Fruit fly (Drosophila melanogaster) whole organism, wandering third instar larva: Measurements from ENCODE around the gene CG11656.

Source experiments
- CG32264 ChIP-seq: fragments of 200-800 bp; sonication (Bioruptor generic); optimal IDR thresholded peaks from 2 replicates; lab custom pipeline; 2016; ENCODE audit warnings: missing biosample characterization, missing genetic modification characterization
- CG9705 ChIP-seq: fragments of 200-800 bp; sonication (Bioruptor generic); optimal IDR thresholded peaks from 2 replicates; lab custom pipeline; 2018; ENCODE audit warnings: missing biosample characterization, mild to moderate bottlenecking, missing genetic modification characterization
- Dfd ChIP-seq: fragments of >200 bp; optimal IDR thresholded peaks from 2 replicates; lab custom pipeline; 2017; ENCODE audit warnings: missing biosample characterization, missing genetic modification characterization
- Hr78 ChIP-seq: fragments of >200 bp; optimal IDR thresholded peaks from 2 replicates; lab custom pipeline; 2017; ENCODE audit warnings: missing biosample characterization, missing genetic modification characterization
- Hr83 ChIP-seq: fragments of 200-300 bp; sonication (Bioruptor generic); optimal IDR thresholded peaks from 2 replicates; lab custom pipeline; 2016; ENCODE audit warnings: missing biosample characterization, mild to moderate bottlenecking, missing genetic modification characterization, moderate library complexity; ENCODE audit not compliant: poor library complexity, severe bottlenecking
- OdsH ChIP-seq: fragments of 200-800 bp; sonication (Bioruptor generic); optimal IDR thresholded peaks from 2 replicates; lab custom pipeline; 2016; ENCODE audit warnings: missing biosample characterization, mild to moderate bottlenecking, missing genetic modification characterization
- Rel ChIP-seq, 2 experiments: fragments of 200-800 bp; sonication (Bioruptor generic) in 1 of 2; optimal IDR thresholded peaks; 2 replicates in 1 of 2; 3 replicates in 1 of 2; lab custom pipeline; 2016 to 2019; ENCODE audit warnings: mild to moderate bottlenecking in 2 of 2, missing biosample characterization in 2 of 2, missing genetic modification characterization in 2 of 2, moderate library complexity in 1 of 2
- Sp1 ChIP-seq: fragments of 200-800 bp; sonication (Bioruptor generic); optimal IDR thresholded peaks from 3 replicates; lab custom pipeline; 2019; ENCODE audit warnings: missing biosample characterization, mild to moderate bottlenecking, missing genetic modification characterization, moderate library complexity
- dmrt93B ChIP-seq: fragments of 200-800 bp; sonication (Bioruptor generic); optimal IDR thresholded peaks from 2 replicates; lab custom pipeline; 2018; ENCODE audit warnings: missing biosample characterization, mild to moderate bottlenecking, missing genetic modification characterization
- dsf ChIP-seq: sonication (Bioruptor generic); optimal IDR thresholded peaks from 2 replicates; lab custom pipeline; 2016; ENCODE audit warnings: missing biosample characterization, missing genetic modification characterization, borderline replicate concordance
- psq ChIP-seq: fragments of 200-800 bp; sonication (Bioruptor generic); optimal IDR thresholded peaks from 3 replicates; lab custom pipeline; 2017; ENCODE audit warnings: missing biosample characterization, mild to moderate bottlenecking, missing genetic modification characterization, moderate library complexity
- tai ChIP-seq: sonication (Bioruptor generic); optimal IDR thresholded peaks from 2 replicates; lab custom pipeline; 2016; ENCODE audit warnings: missing biosample characterization, missing genetic modification characterization
- usp ChIP-seq: fragments of >200 bp; optimal IDR thresholded peaks from 2 replicates; lab custom pipeline; 2017; ENCODE audit warnings: missing biosample characterization, missing genetic modification characterization

DNA sequence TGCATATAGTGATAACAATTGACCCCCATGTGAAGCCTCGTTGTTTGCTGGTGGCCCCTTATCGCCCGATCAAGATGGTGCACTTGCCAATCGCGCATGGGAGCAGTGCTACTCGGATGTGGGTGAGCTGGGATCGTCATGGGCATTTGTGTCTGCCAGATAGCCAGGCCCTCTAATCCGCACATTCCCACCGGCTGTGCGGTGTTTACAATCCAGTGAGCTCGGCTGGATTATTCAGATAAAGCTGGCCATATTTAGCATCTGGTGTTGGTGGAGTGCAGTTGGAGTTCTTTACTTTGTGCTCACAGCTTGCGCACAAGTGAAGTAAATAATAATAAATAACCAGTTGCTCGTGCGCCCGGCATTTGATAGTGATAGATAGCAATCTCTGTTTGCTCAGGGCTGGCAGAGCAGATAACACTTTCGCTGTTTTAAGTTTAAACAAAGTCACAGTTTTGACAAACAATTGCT is 23.3 kb downstream of the CG11656 start:
- TF ChIP-seq CG9705 (GFP tag; lab: Kevin White, UChicago), result no peak
- TF ChIP-seq Sp1 (GFP tag; lab: Kevin White, UChicago), result no peak
- TF ChIP-seq Hr78 (GFP tag; lab: Kevin White, UChicago), result no peak
- TF ChIP-seq usp, result no peak
- TF ChIP-seq CG32264 (GFP tag; lab: Kevin White, UChicago), result no peak
- no peak for TF ChIP-seq dmrt93B (GFP tag; lab: Kevin White, UChicago)
- TF ChIP-seq dsf, result no peak
- no peak for TF ChIP-seq OdsH
- no peak for TF ChIP-seq Rel (GFP tag; optimal IDR thresholded peaks at IDR 0.05; lab: Kevin White, UChicago)
- no peak for TF ChIP-seq Rel (tag; optimal IDR thresholded peaks at IDR 0.05; lab: Kevin White, UChicago)
- TF ChIP-seq psq (GFP tag; lab: Kevin White, UChicago), result no peak
- peak; percentile 39 for TF ChIP-seq Hr83
- no peak for TF ChIP-seq tai (GFP tag; lab: Kevin White, UChicago)
- no peak for TF ChIP-seq Dfd (GFP tag; lab: Kevin White, UChicago)
